Worm (Caenorhabditis elegans) whole organism, L2 larva: ENCODE results near the gene polk-1.

Source experiments
- ZK546.5 ChIP-seq: sonication (generic microtip); optimal IDR thresholded peaks from 2 replicates; lab custom pipeline; 2017; ENCODE audit warnings: missing biosample characterization, missing genetic modification characterization
- blmp-1 ChIP-seq: sonication (generic microtip); optimal IDR thresholded peaks from 2 replicates; lab custom pipeline; 2017; ENCODE audit warnings: missing genetic modification characterization, mild to moderate bottlenecking, missing compliant biosample characterization, antibody characterized with exemption, moderate library complexity; ENCODE audit not compliant: insufficient read depth
- gmeb-1 ChIP-seq: fragments of 150-350 bp; optimal IDR thresholded peaks from 2 replicates; lab custom pipeline; 2014; ENCODE audit warnings: missing biosample characterization, missing genetic modification characterization
- peb-1 ChIP-seq: fragments of 150-350 bp; optimal IDR thresholded peaks from 2 replicates; lab custom pipeline; 2014; ENCODE audit warnings: missing biosample characterization, missing genetic modification characterization
- skn-1 ChIP-seq: sonication (generic microtip); optimal IDR thresholded peaks from 2 replicates; lab custom pipeline; 2017; ENCODE audit warnings: missing biosample characterization, missing genetic modification characterization
- snpc-4 ChIP-seq: fragments of 150-350 bp; optimal IDR thresholded peaks from 2 replicates; lab custom pipeline; 2014; ENCODE audit warnings: missing biosample characterization, missing genetic modification characterization
- unc-62 ChIP-seq: fragments of 150-350 bp; optimal IDR thresholded peaks from 2 replicates; lab custom pipeline; 2014; ENCODE audit warnings: missing biosample characterization, missing genetic modification reagents, missing genetic modification characterization

- TF ChIP-seq skn-1 (tag; lab: Kevin White, UChicago) (no peak), snpc-4 (tag; lab: Kevin White, UChicago) (no peak), peb-1 (tag; lab: Kevin White, UChicago) (no peak), ZK546.5 (tag; lab: Kevin White, UChicago) (no peak), gmeb-1 (tag; lab: Kevin White, UChicago) (no peak), unc-62 (no peak), blmp-1 (tag; lab: Kevin White, UChicago) (no peak)
These were observed 9.9 kb downstream of the polk-1 start, which contains the start of gene C13G5.2 for ce11 chrIII:8618412-8618960.
